Fruit fly (Drosophila melanogaster) whole organism, wandering third instar larva: ENCODE data around the gene Blos2.

ENCODE experiments used
- Abd-B ChIP-seq: fragments of >200 bp; optimal IDR thresholded peaks from 2 replicates; lab custom pipeline; 2017; ENCODE audit warnings: missing biosample characterization, missing genetic modification characterization
- CG32264 ChIP-seq: fragments of 200-800 bp; sonication (Bioruptor generic); optimal IDR thresholded peaks from 2 replicates; lab custom pipeline; 2016; ENCODE audit warnings: missing biosample characterization, missing genetic modification characterization
- CG9705 ChIP-seq: fragments of 200-800 bp; sonication (Bioruptor generic); optimal IDR thresholded peaks from 2 replicates; lab custom pipeline; 2018; ENCODE audit warnings: missing biosample characterization, mild to moderate bottlenecking, missing genetic modification characterization
- CrebA ChIP-seq: fragments of 200-800 bp; sonication (Bioruptor generic); optimal IDR thresholded peaks from 2 replicates; lab custom pipeline; 2016; ENCODE audit warnings: missing biosample characterization, mild to moderate bottlenecking, missing genetic modification characterization, borderline replicate concordance
- Dfd ChIP-seq: fragments of >200 bp; optimal IDR thresholded peaks from 2 replicates; lab custom pipeline; 2017; ENCODE audit warnings: missing biosample characterization, missing genetic modification characterization
- Dif ChIP-seq: fragments of 200-275, 200-300 bp; sonication (Bioruptor generic); optimal IDR thresholded peaks from 2 replicates; lab custom pipeline; 2018; ENCODE audit warnings: missing biosample characterization, missing genetic modification characterization; ENCODE audit not compliant: partially characterized antibody
- GATAd ChIP-seq: sonication (Bioruptor generic); optimal IDR thresholded peaks from 2 replicates; lab custom pipeline; 2016; ENCODE audit warnings: missing biosample characterization, missing genetic modification characterization
- HLH106 ChIP-seq: fragments of 200-800 bp; optimal IDR thresholded peaks from 3 replicates; lab custom pipeline; 2019; ENCODE audit warnings: missing biosample characterization, mild to moderate bottlenecking, missing genetic modification characterization, moderate library complexity
- Hnf4 ChIP-seq: fragments of 200-800 bp; sonication (Bioruptor generic); optimal IDR thresholded peaks from 2 replicates; lab custom pipeline; 2016; ENCODE audit warnings: missing biosample characterization, mild to moderate bottlenecking, missing genetic modification characterization
- Hr78 ChIP-seq: fragments of >200 bp; optimal IDR thresholded peaks from 2 replicates; lab custom pipeline; 2017; ENCODE audit warnings: missing biosample characterization, missing genetic modification characterization
- Hr83 ChIP-seq: fragments of 200-300 bp; sonication (Bioruptor generic); optimal IDR thresholded peaks from 2 replicates; lab custom pipeline; 2016; ENCODE audit warnings: missing biosample characterization, mild to moderate bottlenecking, missing genetic modification characterization, moderate library complexity; ENCODE audit not compliant: poor library complexity, severe bottlenecking
- Jra ChIP-seq: sonication (Bioruptor generic); optimal IDR thresholded peaks from 2 replicates; lab custom pipeline; 2016; ENCODE audit warnings: missing biosample characterization, missing genetic modification characterization
- Mio ChIP-seq: sonication (Bioruptor generic); optimal IDR thresholded peaks from 2 replicates; lab custom pipeline; 2016; ENCODE audit warnings: missing biosample characterization, missing genetic modification characterization
- Myc ChIP-seq: fragments of >200 bp; optimal IDR thresholded peaks from 2 replicates; lab custom pipeline; 2017
- N ChIP-seq: fragments of >200 bp; optimal IDR thresholded peaks from 2 replicates; lab custom pipeline; 2018; ENCODE audit warnings: missing biosample characterization, missing external identifiers, missing genetic modification characterization
- OdsH ChIP-seq: fragments of 200-800 bp; sonication (Bioruptor generic); optimal IDR thresholded peaks from 2 replicates; lab custom pipeline; 2016; ENCODE audit warnings: missing biosample characterization, mild to moderate bottlenecking, missing genetic modification characterization
- Rel ChIP-seq, 2 experiments: fragments of 200-800 bp; sonication (Bioruptor generic) in 1 of 2; optimal IDR thresholded peaks; 2 replicates in 1 of 2; 3 replicates in 1 of 2; lab custom pipeline; 2016 to 2019; ENCODE audit warnings: mild to moderate bottlenecking in 2 of 2, missing biosample characterization in 2 of 2, missing genetic modification characterization in 2 of 2, moderate library complexity in 1 of 2
- Sp1 ChIP-seq: fragments of 200-800 bp; sonication (Bioruptor generic); optimal IDR thresholded peaks from 3 replicates; lab custom pipeline; 2019; ENCODE audit warnings: missing biosample characterization, mild to moderate bottlenecking, missing genetic modification characterization, moderate library complexity
- Vsx2 ChIP-seq: fragments of 200-300, 225-300 bp; sonication (Bioruptor generic); optimal IDR thresholded peaks from 2 replicates; lab custom pipeline; 2018; ENCODE audit warnings: missing biosample characterization, missing genetic modification characterization; ENCODE audit not compliant: partially characterized antibody
- br ChIP-seq: fragments of 200-800 bp; sonication (Bioruptor generic); optimal IDR thresholded peaks from 2 replicates; lab custom pipeline; 2016; ENCODE audit warnings: missing biosample characterization, missing genetic modification characterization
- brk ChIP-seq: fragments of 200-800 bp; sonication (Bioruptor generic); optimal IDR thresholded peaks from 2 replicates; lab custom pipeline; 2016; ENCODE audit warnings: missing biosample characterization, mild to moderate bottlenecking, missing genetic modification characterization
- dl ChIP-seq, 2 experiments: fragments of 175-275, 200-275 bp in 1 of 2; fragments of 200-275 bp in 1 of 2; sonication (Bioruptor generic); optimal IDR thresholded peaks; lab custom pipeline; 2018; ENCODE audit warnings: mild to moderate bottlenecking in 2 of 2, missing biosample characterization in 2 of 2, missing genetic modification characterization in 2 of 2, moderate library complexity in 2 of 2; ENCODE audit not compliant: partially characterized antibody in 2 of 2, insufficient read depth in 1 of 2
- dmrt93B ChIP-seq: fragments of 200-800 bp; sonication (Bioruptor generic); optimal IDR thresholded peaks from 2 replicates; lab custom pipeline; 2018; ENCODE audit warnings: missing biosample characterization, mild to moderate bottlenecking, missing genetic modification characterization
- dsf ChIP-seq: sonication (Bioruptor generic); optimal IDR thresholded peaks from 2 replicates; lab custom pipeline; 2016; ENCODE audit warnings: missing biosample characterization, missing genetic modification characterization, borderline replicate concordance
- ey ChIP-seq: fragments of 200-800 bp; sonication (Bioruptor generic); optimal IDR thresholded peaks from 2 replicates; lab custom pipeline; 2016; ENCODE audit warnings: missing biosample characterization, missing genetic modification characterization
- foxo ChIP-seq, 2 experiments: fragments of 200-800 bp; sonication (Bioruptor generic); optimal IDR thresholded peaks; 2 replicates in 1 of 2; 3 replicates in 1 of 2; lab custom pipeline; 2016 to 2017; ENCODE audit warnings: missing biosample characterization in 2 of 2, missing genetic modification characterization in 2 of 2
- fru ChIP-seq: fragments of 200-800 bp; sonication (Bioruptor generic); optimal IDR thresholded peaks from 3 replicates; lab custom pipeline; 2016; ENCODE audit warnings: missing biosample characterization, mild to moderate bottlenecking, missing genetic modification characterization
- h ChIP-seq: fragments of 200-800 bp; sonication (Bioruptor generic); optimal IDR thresholded peaks from 3 replicates; lab custom pipeline; 2016; ENCODE audit warnings: missing biosample characterization, mild to moderate bottlenecking, missing genetic modification characterization
- jim ChIP-seq: fragments of 175-275, 200-325 bp; sonication (Bioruptor generic); optimal IDR thresholded peaks from 2 replicates; lab custom pipeline; 2016; ENCODE audit warnings: missing biosample characterization, mild to moderate bottlenecking, missing genetic modification characterization
- lola ChIP-seq: fragments of >200 bp; optimal IDR thresholded peaks from 2 replicates; lab custom pipeline; 2017; ENCODE audit warnings: missing biosample characterization, missing genetic modification characterization
- pan ChIP-seq: fragments of >200 bp; optimal IDR thresholded peaks from 2 replicates; lab custom pipeline; 2017
- psq ChIP-seq: fragments of 200-800 bp; sonication (Bioruptor generic); optimal IDR thresholded peaks from 3 replicates; lab custom pipeline; 2017; ENCODE audit warnings: missing biosample characterization, mild to moderate bottlenecking, missing genetic modification characterization, moderate library complexity
- rgr ChIP-seq: fragments of 200-800 bp; sonication (Bioruptor generic); optimal IDR thresholded peaks from 3 replicates; lab custom pipeline; 2016; ENCODE audit warnings: missing biosample characterization, mild to moderate bottlenecking, missing genetic modification characterization
- sage ChIP-seq: fragments of 200-800 bp; sonication (Bioruptor generic); optimal IDR thresholded peaks from 2 replicates; lab custom pipeline; 2016; ENCODE audit warnings: missing biosample characterization, mild to moderate bottlenecking, missing genetic modification characterization
- sv ChIP-seq: fragments of 200-800 bp; sonication (Bioruptor generic); optimal IDR thresholded peaks from 3 replicates; lab custom pipeline; 2016; ENCODE audit warnings: missing biosample characterization, missing genetic modification characterization
- tai ChIP-seq: sonication (Bioruptor generic); optimal IDR thresholded peaks from 2 replicates; lab custom pipeline; 2016; ENCODE audit warnings: missing biosample characterization, missing genetic modification characterization
- usp ChIP-seq: fragments of >200 bp; optimal IDR thresholded peaks from 2 replicates; lab custom pipeline; 2017; ENCODE audit warnings: missing biosample characterization, missing genetic modification characterization
- woc ChIP-seq: sonication (Bioruptor generic); optimal IDR thresholded peaks from 2 replicates; lab custom pipeline; 2016; ENCODE audit warnings: missing biosample characterization, mild to moderate bottlenecking, missing genetic modification characterization

Blos2 gene

dm6 chr3L:11096195-11096908, 35.0 kb downstream of the Blos2 start, which contains the start of the genes CG46439, Iyd and CG33947:
TSS of gene CG46439 (minus strand) at chr3L:11096245.
TSS of gene Iyd (minus strand) at chr3L:11096245.
TSS of gene CG33947 (plus strand) at chr3L:11096496.
- TF ChIP-seq Sp1 (GFP tag; lab: Kevin White, UChicago) (peak; percentile 53), sv (GFP tag; lab: Kevin White, UChicago) (no peak), woc (GFP tag; lab: Kevin White, UChicago) (peak; percentile 16), Dif (GFP tag; lab: Kevin White, UChicago) (peak; percentile 40), brk (GFP tag; lab: Kevin White, UChicago) (peak; percentile 78), HLH106 (tag; lab: Kevin White, UChicago) (peak; percentile 23), lola (GFP tag; lab: Kevin White, UChicago) (no peak), rgr (GFP tag; lab: Kevin White, UChicago) (peak; percentile 16), foxo (GFP tag; optimal IDR thresholded peaks at IDR 0.05; lab: Kevin White, UChicago) (peak; percentile 21 to 41), br (GFP tag; lab: Kevin White, UChicago) (peak; percentile 43), psq (GFP tag; lab: Kevin White, UChicago) (peak; percentile 54), dl (GFP tag; optimal IDR thresholded peaks at IDR 0.05; lab: Kevin White, UChicago; ENCODE audit: insufficient read depth in 1 of 2, partially characterized antibody in 2 of 2) (no peak), Jra (GFP tag; lab: Kevin White, UChicago) (peak; percentile 34), CG32264 (peak; percentile 67), fru (peak; percentile 50), Myc (peak; percentile 7), Hr78 (GFP tag; lab: Kevin White, UChicago) (no peak), sage (GFP tag; lab: Kevin White, UChicago) (peak; percentile 80), Rel (GFP tag; optimal IDR thresholded peaks at IDR 0.05; lab: Kevin White, UChicago) (no peak), Rel (tag; optimal IDR thresholded peaks at IDR 0.05; lab: Kevin White, UChicago) (peak; percentile 90), Vsx2 (peak; percentile 75), Hnf4 (GFP tag; lab: Kevin White, UChicago) (peak; percentile 49), h (GFP tag; lab: Kevin White, UChicago) (peak; percentile 43), pan (no peak), tai (GFP tag; lab: Kevin White, UChicago) (no peak), usp (GFP tag; lab: Kevin White, UChicago) (no peak), CG9705 (GFP tag; lab: Kevin White, UChicago) (no peak)
- TF ChIP-seq, all 38 proteins: peak for 18

dm6 chr3L:11097982-11098663, 36.8 kb downstream of the Blos2 start, which contains the start of the genes Irbp18 and APP-BP1:
TSS of gene Irbp18 (minus strand) at chr3L:11098186.
TSS of gene APP-BP1 (plus strand) at chr3L:11098412.
- TF ChIP-seq Hnf4 (GFP tag; lab: Kevin White, UChicago) = peak; percentile 92
- peak; percentile 93 for TF ChIP-seq Jra (GFP tag; lab: Kevin White, UChicago)
- no peak for TF ChIP-seq Abd-B (GFP tag; lab: Kevin White, UChicago)
- peak; percentile 82 for TF ChIP-seq Hr83 (GFP tag; lab: Kevin White, UChicago)
- peak; percentile 93 for TF ChIP-seq Sp1 (GFP tag; lab: Kevin White, UChicago)
- TF ChIP-seq Myc = peak; percentile 47
- peak; percentile 95 for TF ChIP-seq ey (GFP tag; lab: Kevin White, UChicago)
- TF ChIP-seq CG32264 = peak; percentile 88
- peak; percentile 86 for TF ChIP-seq dmrt93B (GFP tag; lab: Kevin White, UChicago)
- peak; percentile 39 for TF ChIP-seq Mio (GFP tag; lab: Kevin White, UChicago)
- TF ChIP-seq dsf (GFP tag; lab: Kevin White, UChicago) = peak; percentile 80
- peak; percentile 96 for TF ChIP-seq h (GFP tag; lab: Kevin White, UChicago)
- peak; percentile 87 for TF ChIP-seq sage (GFP tag; lab: Kevin White, UChicago)
- no peak for TF ChIP-seq Dfd (GFP tag; lab: Kevin White, UChicago)
- TF ChIP-seq GATAd (GFP tag; lab: Kevin White, UChicago) = peak; percentile 81
- no peak for TF ChIP-seq CrebA (GFP tag; lab: Kevin White, UChicago)
- peak; percentile 70 for TF ChIP-seq Rel (GFP tag; optimal IDR thresholded peaks at IDR 0.05; lab: Kevin White, UChicago)
- peak; percentile 71 for TF ChIP-seq Rel (tag; optimal IDR thresholded peaks at IDR 0.05; lab: Kevin White, UChicago)
- peak; percentile 91 for TF ChIP-seq psq (GFP tag; lab: Kevin White, UChicago)
- TF ChIP-seq woc (GFP tag; lab: Kevin White, UChicago) = peak; percentile 89
- TF ChIP-seq lola (GFP tag; lab: Kevin White, UChicago) = no peak
- peak; percentile 79 to 96 for TF ChIP-seq foxo (GFP tag; optimal IDR thresholded peaks at IDR 0.05; lab: Kevin White, UChicago)
- TF ChIP-seq CG9705 (GFP tag; lab: Kevin White, UChicago) = peak; percentile 85
- peak; percentile 92 for TF ChIP-seq HLH106 (tag; lab: Kevin White, UChicago)
- no peak for TF ChIP-seq Dif (GFP tag; lab: Kevin White, UChicago)
- no peak for TF ChIP-seq Hr78 (GFP tag; lab: Kevin White, UChicago)
- TF ChIP-seq Vsx2 = no peak
- TF ChIP-seq dl (GFP tag; optimal IDR thresholded peaks at IDR 0.05; lab: Kevin White, UChicago; ENCODE audit: insufficient read depth in 1 of 2, partially characterized antibody in 2 of 2) = no peak
- TF ChIP-seq tai (GFP tag; lab: Kevin White, UChicago) = peak; percentile 93
- TF ChIP-seq jim (GFP tag; lab: Kevin White, UChicago) = no peak
- TF ChIP-seq OdsH (GFP tag; lab: Kevin White, UChicago) = peak; percentile 94
- TF ChIP-seq usp (GFP tag; lab: Kevin White, UChicago) = no peak
- TF ChIP-seq pan = no peak
- peak; percentile 97 for TF ChIP-seq sv (GFP tag; lab: Kevin White, UChicago)
- TF ChIP-seq rgr (GFP tag; lab: Kevin White, UChicago) = peak; percentile 95
- TF ChIP-seq N (GFP tag; lab: Kevin White, UChicago) = no peak
- TF ChIP-seq fru = peak; percentile 96
- TF ChIP-seq brk (GFP tag; lab: Kevin White, UChicago) = peak; percentile 88
- TF ChIP-seq br (GFP tag; lab: Kevin White, UChicago) = peak; percentile 95
- TF ChIP-seq, all 38 proteins: peak for 26
